Fruit fly (Drosophila melanogaster) whole organism, wandering third instar larva: Measurements from ENCODE around the gene mtTFB2.

Source experiments
- Dif ChIP-seq: fragments of 200-275, 200-300 bp; sonication (Bioruptor generic); optimal IDR thresholded peaks from 2 replicates; lab custom pipeline; 2018; ENCODE audit warnings: missing biosample characterization, missing genetic modification characterization; ENCODE audit not compliant: partially characterized antibody
- GATAd ChIP-seq: sonication (Bioruptor generic); optimal IDR thresholded peaks from 2 replicates; lab custom pipeline; 2016; ENCODE audit warnings: missing biosample characterization, missing genetic modification characterization
- br ChIP-seq: fragments of 200-800 bp; sonication (Bioruptor generic); optimal IDR thresholded peaks from 2 replicates; lab custom pipeline; 2016; ENCODE audit warnings: missing biosample characterization, missing genetic modification characterization
- dsf ChIP-seq: sonication (Bioruptor generic); optimal IDR thresholded peaks from 2 replicates; lab custom pipeline; 2016; ENCODE audit warnings: missing biosample characterization, missing genetic modification characterization, borderline replicate concordance
- ey ChIP-seq: fragments of 200-800 bp; sonication (Bioruptor generic); optimal IDR thresholded peaks from 2 replicates; lab custom pipeline; 2016; ENCODE audit warnings: missing biosample characterization, missing genetic modification characterization
- foxo ChIP-seq, 2 experiments: fragments of 200-800 bp; sonication (Bioruptor generic); optimal IDR thresholded peaks; 2 replicates in 1 of 2; 3 replicates in 1 of 2; lab custom pipeline; 2016 to 2017; ENCODE audit warnings: missing biosample characterization in 2 of 2, missing genetic modification characterization in 2 of 2
- fru ChIP-seq: fragments of 200-800 bp; sonication (Bioruptor generic); optimal IDR thresholded peaks from 3 replicates; lab custom pipeline; 2016; ENCODE audit warnings: missing biosample characterization, mild to moderate bottlenecking, missing genetic modification characterization
- h ChIP-seq: fragments of 200-800 bp; sonication (Bioruptor generic); optimal IDR thresholded peaks from 3 replicates; lab custom pipeline; 2016; ENCODE audit warnings: missing biosample characterization, mild to moderate bottlenecking, missing genetic modification characterization

DNA sequence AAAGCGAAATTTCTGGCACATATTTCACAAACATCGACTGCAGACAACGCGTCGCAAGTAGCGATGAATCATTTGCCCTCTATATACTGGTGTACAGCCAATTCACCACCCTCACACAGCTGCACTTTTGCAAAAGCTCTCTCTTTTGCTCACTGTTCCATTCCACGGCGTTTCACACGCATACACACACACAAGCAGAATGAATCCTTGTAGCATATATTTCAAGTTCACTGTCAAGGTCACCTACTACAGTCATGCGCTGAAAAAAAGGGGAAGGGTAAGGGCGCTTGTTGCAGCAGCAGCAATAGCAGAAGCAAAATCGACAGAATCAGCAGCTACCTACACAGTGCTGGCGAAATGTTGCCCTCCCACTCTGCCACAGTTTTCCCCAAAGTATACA, 35.3 kb downstream of the mtTFB2 start:
- TF ChIP-seq dsf (no peak), foxo (GFP tag; optimal IDR thresholded peaks at IDR 0.05; lab: Kevin White, UChicago) (no peak), fru (peak; percentile 33), br (GFP tag; lab: Kevin White, UChicago) (no peak), GATAd (no peak), ey (GFP tag; lab: Kevin White, UChicago) (no peak), Dif (GFP tag; lab: Kevin White, UChicago) (no peak), h (no peak)
